Fruit fly (Drosophila melanogaster) whole organism, wandering third instar larva: ENCODE data around the gene Cluap1.

ENCODE experiments used
- Abd-B ChIP-seq: fragments of >200 bp; optimal IDR thresholded peaks from 2 replicates; lab custom pipeline; 2017; ENCODE audit warnings: missing biosample characterization, missing genetic modification characterization
- woc ChIP-seq: sonication (Bioruptor generic); optimal IDR thresholded peaks from 2 replicates; lab custom pipeline; 2016; ENCODE audit warnings: missing biosample characterization, mild to moderate bottlenecking, missing genetic modification characterization

DNA sequence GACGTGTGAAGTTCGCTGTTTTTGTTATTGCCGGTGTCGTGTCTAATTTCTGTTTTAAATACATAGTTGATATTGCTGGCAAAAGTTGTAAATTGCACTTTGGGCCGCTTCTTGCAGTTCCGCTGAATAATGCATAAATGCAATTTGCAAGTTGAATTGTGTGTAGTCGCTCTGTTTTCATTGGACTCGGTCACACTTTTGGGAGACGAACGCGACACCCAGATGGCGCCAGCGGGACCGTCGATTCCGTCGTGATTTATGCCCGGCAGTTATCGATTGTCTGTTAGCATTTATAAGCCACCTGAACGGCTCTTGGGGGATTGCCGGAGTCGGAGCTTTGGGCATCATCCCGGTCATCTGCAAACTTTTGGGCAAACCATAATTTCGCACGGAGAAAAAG, 38.8 kb upstream of the Cluap1 start:
- TF ChIP-seq woc (GFP tag; lab: Kevin White, UChicago), result no peak
- TF ChIP-seq Abd-B (GFP tag; lab: Kevin White, UChicago), result no peak
